Fruit fly (Drosophila melanogaster): ENCODE measurements around the gene CG31517.

DNA sequence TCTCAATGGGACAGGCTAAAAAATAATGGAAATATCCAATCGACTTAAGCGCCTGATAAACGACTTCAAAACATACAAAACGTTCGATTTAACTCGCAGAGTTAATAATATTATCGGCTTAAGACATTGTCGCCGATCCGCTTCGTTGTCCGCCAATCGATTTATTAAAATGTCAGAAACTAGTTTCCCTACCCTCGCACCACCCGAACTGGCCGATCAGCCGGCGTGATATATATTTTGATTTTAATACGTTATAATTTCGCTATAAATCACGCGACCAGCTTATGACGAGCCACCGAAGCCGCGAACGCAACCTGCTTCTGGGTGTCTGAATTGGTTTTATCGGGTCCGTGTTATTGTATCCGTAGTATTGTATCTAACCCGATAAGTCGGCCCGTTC lies 20.7 kb upstream of the CG31517 start:
- TF ChIP-seq Sox15 (GFP tag; optimal IDR thresholded peaks at IDR 0.05), result no peak
- TF ChIP-seq CG6792 (GFP tag; optimal IDR thresholded peaks at IDR 0.05), result no peak
- TF ChIP-seq achi (GFP tag; optimal IDR thresholded peaks at IDR 0.05), result no peak
- TF ChIP-seq CG10669 (GFP tag; optimal IDR thresholded peaks at IDR 0.05), result no peak
- TF ChIP-seq pdm3 (GFP tag; optimal IDR thresholded peaks at IDR 0.05), result no peak
- TF ChIP-seq CG6276 (GFP tag; optimal IDR thresholded peaks at IDR 0.05), result no peak
- no peak for TF ChIP-seq Sox102F (GFP tag; optimal IDR thresholded peaks at IDR 0.05)
- no peak for TF ChIP-seq spab (GFP tag; optimal IDR thresholded peaks at IDR 0.05)
- TF ChIP-seq OdsH (GFP tag; optimal IDR thresholded peaks at IDR 0.05), result no peak
- TF ChIP-seq svp (GFP tag), result no peak
- TF ChIP-seq CG9139 (GFP tag; optimal IDR thresholded peaks at IDR 0.05), result no peak

Measured in whole organism, prepupa.